Worm (Caenorhabditis elegans): ENCODE data around the gene Y46D2A.3.

The Y46D2A.3 gene

ce11 chrII:3340251-3340650, 13.2 kb upstream of the Y46D2A.3 start, which contains the start of gene F14D2.5:
Gene F14D2.5, plus strand, starts transcription at chrII:3340551.
- TF ChIP-seq nhr-90 (tag; optimal IDR thresholded peaks at IDR 0.05) (no peak), ztf-28 (GFP tag; IDR thresholded peaks at IDR 0.05) (no peak), hrde-1 (tag; optimal IDR thresholded peaks at IDR 0.05; ENCODE audit: borderline replicate concordance) (no peak), rcor-1 (GFP tag; IDR thresholded peaks at IDR 0.05) (no peak), rec-8 (tag; optimal IDR thresholded peaks at IDR 0.05) (no peak), snpc-3.4 (tag; optimal IDR thresholded peaks at IDR 0.05) (no peak), attf-3 (GFP tag; conservative IDR thresholded peaks at IDR 0.05) (no peak), lsy-27 (tag; optimal IDR thresholded peaks at IDR 0.05; ENCODE audit: borderline replicate concordance, insufficient read depth) (no peak), sea-2 (GFP tag; IDR thresholded peaks at IDR 0.05) (no peak), madf-10 (tag; optimal IDR thresholded peaks at IDR 0.05) (no peak), F39B2.1 (GFP tag; IDR thresholded peaks at IDR 0.05) (no peak), K12H6.12 (tag; optimal IDR thresholded peaks at IDR 0.05) (no peak), F33H1.4 (GFP tag; IDR thresholded peaks at IDR 0.05) (no peak), ceh-91 (GFP tag; IDR thresholded peaks at IDR 0.05) (no peak), mel-28 (tag; optimal IDR thresholded peaks at IDR 0.05; ENCODE audit: borderline replicate concordance) (no peak), fkh-3 (tag; optimal IDR thresholded peaks at IDR 0.05) (no peak), nhr-120 (GFP tag; IDR thresholded peaks at IDR 0.05) (no peak)

DNA sequence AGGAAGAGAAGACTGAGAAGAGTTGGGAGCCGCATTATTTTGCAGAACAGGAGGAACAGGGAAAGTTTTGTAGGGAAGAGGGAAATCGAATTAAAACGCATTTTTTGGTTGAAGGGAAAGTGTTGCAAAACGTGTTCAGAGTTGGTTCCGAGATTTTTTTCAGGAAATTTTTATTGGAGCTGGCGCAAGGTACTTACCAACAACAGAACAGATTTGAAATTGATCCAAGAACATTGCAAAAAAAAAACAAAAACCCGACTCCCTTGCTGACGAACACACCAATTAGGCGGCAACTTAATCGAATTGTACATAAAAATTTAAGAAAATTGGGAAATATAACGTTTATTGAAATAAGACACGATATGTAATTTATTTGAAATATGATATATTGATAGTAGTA, 11.6 kb upstream of the Y46D2A.3 start, which contains the start of gene F14D2.7:
TSS of gene F14D2.7 (minus strand) at position 101 of the 400 bp plus-strand sequence.
- TF ChIP-seq F23B12.7 (tag; optimal IDR thresholded peaks at IDR 0.05; ENCODE audit: insufficient read depth) (no peak), nhr-120 (GFP tag; IDR thresholded peaks at IDR 0.05) (no peak), B0019.2 (GFP tag; conservative IDR thresholded peaks at IDR 0.05) (no peak), F39B2.1 (GFP tag; IDR thresholded peaks at IDR 0.05) (no peak), F57A8.1 (GFP tag; optimal IDR thresholded peaks at IDR 0.05) (no peak), C06A6.2 (GFP tag; conservative IDR thresholded peaks at IDR 0.05) (no peak), rec-8 (tag; optimal IDR thresholded peaks at IDR 0.05) (no peak), K11D2.4 (GFP tag; IDR thresholded peaks at IDR 0.05) (no peak), C17E4.6 (GFP tag; IDR thresholded peaks at IDR 0.05) (no peak), let-607 (tag; optimal IDR thresholded peaks at IDR 0.05) (no peak), attf-5 (GFP tag; optimal IDR thresholded peaks at IDR 0.05) (no peak), sdz-38 (tag; optimal IDR thresholded peaks at IDR 0.05) (no peak), madf-3 (GFP tag; IDR thresholded peaks at IDR 0.05) (no peak), dox-1 (GFP tag; IDR thresholded peaks at IDR 0.05) (no peak), ztf-28 (GFP tag; IDR thresholded peaks at IDR 0.05) (no peak), ekl-4 (GFP tag; IDR thresholded peaks at IDR 0.05) (no peak), lin-54 (GFP tag; optimal IDR thresholded peaks at IDR 0.05) (no peak)

DNA sequence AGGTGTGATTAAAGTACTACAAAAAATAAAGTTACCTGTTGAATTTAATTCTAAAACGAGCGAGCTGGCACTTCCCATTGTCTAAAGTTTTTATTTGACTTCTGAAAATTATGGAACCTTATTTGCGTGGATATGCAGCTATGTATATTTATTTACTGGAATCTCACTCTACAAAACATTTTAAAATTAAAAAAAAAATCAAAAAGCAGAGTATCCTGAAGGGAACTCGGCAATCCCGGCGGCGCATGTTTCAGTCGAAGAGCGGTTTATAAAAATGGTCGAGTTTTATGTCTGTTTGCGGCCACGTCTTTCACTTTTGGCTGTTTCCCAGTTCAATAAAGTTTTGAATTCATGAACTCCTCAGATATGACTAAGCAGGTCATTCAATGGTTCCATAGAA, 10.0 kb upstream of the Y46D2A.3 start, which contains the start of gene F14D2.19:
TSS of gene F14D2.19 (minus strand) at position 101 of the 400 bp plus-strand sequence.
- TF ChIP-seq F57C9.4 (tag; optimal IDR thresholded peaks at IDR 0.05) (no peak), akir-1 (GFP tag; optimal IDR thresholded peaks at IDR 0.05) (no peak), nfya-2 (GFP tag; IDR thresholded peaks at IDR 0.05) (no peak), ztf-22 (GFP tag; optimal IDR thresholded peaks at IDR 0.05) (no peak), sptf-2 (GFP tag; optimal IDR thresholded peaks at IDR 0.05) (no peak), Y53G8AR.9 (GFP tag; conservative IDR thresholded peaks at IDR 0.05) (no peak), ceh-79 (tag; optimal IDR thresholded peaks at IDR 0.05) (no peak), aptf-3 (GFP tag; IDR thresholded peaks at IDR 0.05) (no peak), repo-1 (tag; optimal IDR thresholded peaks at IDR 0.05) (no peak), K12H6.12 (tag; optimal IDR thresholded peaks at IDR 0.05) (no peak), F57A8.1 (GFP tag; optimal IDR thresholded peaks at IDR 0.05) (no peak)
